Worm (Caenorhabditis elegans) whole organism, L2 larva: ENCODE data around the gene F07E5.12.

ENCODE experiments used
- F13H6.1 ChIP-seq: sonication (generic microtip); optimal IDR thresholded peaks from 2 replicates; lab custom pipeline; 2016; ENCODE audit warnings: missing genetic modification characterization, missing compliant biosample characterization
- alr-1 ChIP-seq: fragments of 150-350 bp; optimal IDR thresholded peaks from 2 replicates; lab custom pipeline; 2014; ENCODE audit warnings: missing biosample characterization, missing genetic modification characterization
- ama-1 ChIP-seq: fragments of 150-350 bp; optimal IDR thresholded peaks from 2 replicates; lab custom pipeline; 2018; ENCODE audit warnings: inconsistent platforms
- dmd-4 ChIP-seq: sonication (generic microtip); optimal IDR thresholded peaks from 2 replicates; lab custom pipeline; 2017; ENCODE audit warnings: missing biosample characterization, missing genetic modification characterization
- lin-13 ChIP-seq: fragments of 150-350 bp; optimal IDR thresholded peaks from 2 replicates; lab custom pipeline; 2014; ENCODE audit warnings: missing biosample characterization, missing genetic modification reagents, missing genetic modification characterization
- nhr-237 ChIP-seq: fragments of 150-350 bp; optimal IDR thresholded peaks from 2 replicates; lab custom pipeline; 2014; ENCODE audit warnings: missing biosample characterization, missing genetic modification characterization
- skn-1 ChIP-seq: sonication (generic microtip); optimal IDR thresholded peaks from 2 replicates; lab custom pipeline; 2017; ENCODE audit warnings: missing biosample characterization, missing genetic modification characterization
- unc-62 ChIP-seq: fragments of 150-350 bp; optimal IDR thresholded peaks from 2 replicates; lab custom pipeline; 2014; ENCODE audit warnings: missing biosample characterization, missing genetic modification reagents, missing genetic modification characterization
- ztf-4 ChIP-seq: fragments of 150-350 bp; optimal IDR thresholded peaks from 2 replicates; lab custom pipeline; 2014; ENCODE audit warnings: missing biosample characterization, missing genetic modification characterization

ce11 chrII:2099139-2099976 is 31.6 kb downstream of the F07E5.12 start, which contains the start of gene math-42:
- TF ChIP-seq ama-1 (lab: Kevin White, UChicago) (no peak), skn-1 (tag; lab: Kevin White, UChicago) (no peak), alr-1 (tag; lab: Kevin White, UChicago) (no peak), ztf-4 (tag; lab: Kevin White, UChicago) (no peak), lin-13 (GFP tag; lab: Kevin White, UChicago) (no peak), unc-62 (GFP tag; lab: Kevin White, UChicago) (no peak), dmd-4 (no peak), F13H6.1 (tag; lab: Kevin White, UChicago) (no peak), nhr-237 (no peak)
